Worm (Caenorhabditis elegans): ENCODE data around the gene F15E6.5.

Gene F15E6.5

ce11 chrIV:4318056-4318455 is 28.7 kb downstream of the F15E6.5 start:
- no peak for TF ChIP-seq ceh-13 (GFP tag; optimal IDR thresholded peaks at IDR 0.05)
- TF ChIP-seq sea-1 (GFP tag; conservative IDR thresholded peaks at IDR 0.05) = no peak
- no peak for TF ChIP-seq ama-1 (optimal IDR thresholded peaks at IDR 0.05)
- no peak for TF ChIP-seq tbx-37 (GFP tag; conservative IDR thresholded peaks at IDR 0.05)
- TF ChIP-seq aly-1 (tag; optimal IDR thresholded peaks at IDR 0.05) = no peak
- TF ChIP-seq hmbx-1 (tag; optimal IDR thresholded peaks at IDR 0.05) = no peak
- no peak for TF ChIP-seq pes-1 (GFP tag; IDR thresholded peaks at IDR 0.05)
- no peak for TF ChIP-seq ets-7 (tag; optimal IDR thresholded peaks at IDR 0.05)
- no peak for TF ChIP-seq hnd-1 (tag; optimal IDR thresholded peaks at IDR 0.05)
- no peak for TF ChIP-seq hmg-4 (GFP tag; optimal IDR thresholded peaks at IDR 0.05)

- TF ChIP-seq hmg-4 (GFP tag; optimal IDR thresholded peaks at IDR 0.05) = no peak
- no peak for TF ChIP-seq flt-1 (GFP tag; IDR thresholded peaks at IDR 0.05)
- TF ChIP-seq hnd-1 (tag; optimal IDR thresholded peaks at IDR 0.05) = no peak
- TF ChIP-seq scrt-1 (GFP tag; IDR thresholded peaks at IDR 0.05) = no peak
- TF ChIP-seq hmbx-1 (tag; optimal IDR thresholded peaks at IDR 0.05) = no peak
- no peak for TF ChIP-seq ceh-13 (GFP tag; optimal IDR thresholded peaks at IDR 0.05)
- no peak for TF ChIP-seq B0310.2 (tag; optimal IDR thresholded peaks at IDR 0.05)
- no peak for TF ChIP-seq pes-1 (GFP tag; IDR thresholded peaks at IDR 0.05)
- no peak for TF ChIP-seq aly-1 (tag; optimal IDR thresholded peaks at IDR 0.05)
- no peak for TF ChIP-seq ets-7 (tag; optimal IDR thresholded peaks at IDR 0.05)
- no peak for TF ChIP-seq tbx-37 (GFP tag; conservative IDR thresholded peaks at IDR 0.05)
- no peak for TF ChIP-seq ama-1 (optimal IDR thresholded peaks at IDR 0.05)
Measured at ce11 chrIV:4319473-4319872, 30.1 kb downstream of the F15E6.5 start.

ce11 chrIV:4326445-4326844 is 37.1 kb downstream of the F15E6.5 start, which contains the start of gene trpl-2:
TSS of gene trpl-2 (plus strand) at chrIV:4326654.
- no peak for TF ChIP-seq sea-1 (GFP tag; conservative IDR thresholded peaks at IDR 0.05)
- TF ChIP-seq B0310.2 (tag; optimal IDR thresholded peaks at IDR 0.05) = no peak
- TF ChIP-seq scrt-1 (GFP tag; IDR thresholded peaks at IDR 0.05) = no peak
- TF ChIP-seq tra-4 (tag; optimal IDR thresholded peaks at IDR 0.05) = no peak
- no peak for TF ChIP-seq aly-1 (tag; optimal IDR thresholded peaks at IDR 0.05)
- no peak for TF ChIP-seq tbx-37 (GFP tag; conservative IDR thresholded peaks at IDR 0.05)
- TF ChIP-seq tbx-11 (GFP tag; IDR thresholded peaks at IDR 0.05) = no peak
- no peak for TF ChIP-seq pes-1 (GFP tag; IDR thresholded peaks at IDR 0.05)
- TF ChIP-seq ceh-36 (tag; optimal IDR thresholded peaks at IDR 0.05) = no peak
- TF ChIP-seq ama-1 (optimal IDR thresholded peaks at IDR 0.05) = no peak
- no peak for TF ChIP-seq ets-7 (tag; optimal IDR thresholded peaks at IDR 0.05)
- TF ChIP-seq F13C5.2 (tag; optimal IDR thresholded peaks at IDR 0.05) = no peak
- no peak for TF ChIP-seq flt-1 (GFP tag; IDR thresholded peaks at IDR 0.05)
- no peak for TF ChIP-seq hmg-4 (GFP tag; optimal IDR thresholded peaks at IDR 0.05)
- TF ChIP-seq hnd-1 (tag; optimal IDR thresholded peaks at IDR 0.05) = no peak
- TF ChIP-seq hmbx-1 (tag; optimal IDR thresholded peaks at IDR 0.05) = no peak
- no peak for TF ChIP-seq ceh-13 (GFP tag; optimal IDR thresholded peaks at IDR 0.05)

ce11 chrIV:4336139-4336851 is 46.9 kb downstream of the F15E6.5 start, which contains the start of the genes W03B1.3 and oac-51:
TSS of gene W03B1.3 (minus strand) at chrIV:4336239.
TSS of gene oac-51 (plus strand) at chrIV:4336801.
- TF ChIP-seq pes-1 (GFP tag; IDR thresholded peaks at IDR 0.05) = no peak
- no peak for TF ChIP-seq sea-1 (GFP tag; conservative IDR thresholded peaks at IDR 0.05)
- TF ChIP-seq tbx-37 (GFP tag; conservative IDR thresholded peaks at IDR 0.05) = no peak
- TF ChIP-seq hnd-1 (tag; optimal IDR thresholded peaks at IDR 0.05) = no peak
- TF ChIP-seq tra-4 (tag; optimal IDR thresholded peaks at IDR 0.05) = no peak
- no peak for TF ChIP-seq hmg-4 (GFP tag; optimal IDR thresholded peaks at IDR 0.05)
- no peak for TF ChIP-seq flt-1 (GFP tag; IDR thresholded peaks at IDR 0.05)
- TF ChIP-seq B0310.2 (tag; optimal IDR thresholded peaks at IDR 0.05) = no peak
- no peak for TF ChIP-seq ceh-36 (tag; optimal IDR thresholded peaks at IDR 0.05)
- no peak for TF ChIP-seq aly-1 (tag; optimal IDR thresholded peaks at IDR 0.05)
- no peak for TF ChIP-seq ceh-13 (GFP tag; optimal IDR thresholded peaks at IDR 0.05)
- TF ChIP-seq ets-7 (tag; optimal IDR thresholded peaks at IDR 0.05) = no peak
- no peak for TF ChIP-seq hmbx-1 (tag; optimal IDR thresholded peaks at IDR 0.05)
- no peak for TF ChIP-seq ama-1 (optimal IDR thresholded peaks at IDR 0.05)
- TF ChIP-seq scrt-1 (GFP tag; IDR thresholded peaks at IDR 0.05) = no peak

- no peak for TF ChIP-seq tra-4 (tag; optimal IDR thresholded peaks at IDR 0.05)
- TF ChIP-seq ama-1 (optimal IDR thresholded peaks at IDR 0.05) = no peak
- TF ChIP-seq hmbx-1 (tag; optimal IDR thresholded peaks at IDR 0.05) = no peak
- TF ChIP-seq pes-1 (GFP tag; IDR thresholded peaks at IDR 0.05) = no peak
- no peak for TF ChIP-seq B0310.2 (tag; optimal IDR thresholded peaks at IDR 0.05)
- TF ChIP-seq ceh-13 (GFP tag; optimal IDR thresholded peaks at IDR 0.05) = no peak
- TF ChIP-seq hmg-4 (GFP tag; optimal IDR thresholded peaks at IDR 0.05) = no peak
- no peak for TF ChIP-seq tbx-11 (GFP tag; IDR thresholded peaks at IDR 0.05)
Measured at ce11 chrIV:4338217-4338616, 48.9 kb downstream of the F15E6.5 start.
